Fruit fly (Drosophila melanogaster) whole organism, pupa: ENCODE measurements around the gene Rrp1.

Experiments
- CG12605 ChIP-seq: fragments of 200-800 bp; sonication (Bioruptor generic); IDR thresholded peaks from 2 replicates; pipeline ENCODE4 v1.3.6; 2022; ENCODE audit warnings: missing biosample characterization, missing genetic modification characterization
- CG34367 ChIP-seq: fragments of 200-800 bp; sonication (Bioruptor generic); optimal IDR thresholded peaks from 2 replicates; lab custom pipeline; 2018; ENCODE audit warnings: missing biosample characterization, mild to moderate bottlenecking, missing genetic modification characterization

DNA sequence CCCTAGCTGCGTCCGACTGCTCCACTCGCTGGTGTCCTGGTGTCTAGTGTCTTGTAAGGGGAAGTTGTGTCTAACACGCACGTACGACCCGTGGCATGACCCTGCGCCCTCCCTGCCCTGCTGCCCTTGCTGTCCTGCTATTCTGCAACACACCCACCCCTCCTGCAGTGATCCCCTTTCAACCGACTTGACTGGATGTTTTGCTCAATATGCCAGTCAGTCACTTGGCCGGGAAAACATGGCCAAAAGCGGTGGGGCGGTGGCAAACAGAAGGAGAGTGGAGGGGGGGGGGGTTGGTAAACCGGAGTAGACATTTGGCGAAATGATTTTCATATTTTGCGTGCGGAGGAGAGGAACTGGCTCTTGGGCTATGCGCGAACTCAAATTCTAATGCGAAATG lies 41.7 kb downstream of the Rrp1 start:
- TF ChIP-seq CG34367 (no peak), CG12605 (GFP tag; lab: Robert Waterston, UW) (no peak)
